Worm (Caenorhabditis elegans) whole organism, late embryonic: Measurements from ENCODE around the gene sql-1.

ENCODE experiments used
- C08G9.2 ChIP-seq: sonication (generic microtip); optimal IDR thresholded peaks from 2 replicates; lab custom pipeline; 2016; ENCODE audit warnings: mild to moderate bottlenecking, missing genetic modification characterization, moderate library complexity, missing compliant biosample characterization
- C38D4.7 ChIP-seq: fragments of 200-800 bp; sonication (Bioruptor generic); optimal IDR thresholded peaks from 2 replicates; lab custom pipeline; 2018; ENCODE audit warnings: mild to moderate bottlenecking, missing genetic modification characterization, moderate library complexity, missing compliant biosample characterization
- F13H6.1 ChIP-seq: sonication (generic microtip); optimal IDR thresholded peaks from 2 replicates; lab custom pipeline; 2016; ENCODE audit warnings: missing genetic modification characterization, missing compliant biosample characterization
- K02D7.2 ChIP-seq: sonication (generic microtip); optimal IDR thresholded peaks from 2 replicates; lab custom pipeline; 2017; ENCODE audit warnings: mild to moderate bottlenecking, missing genetic modification characterization, missing compliant biosample characterization
- ama-1 ChIP-seq: fragments of 150-350 bp; optimal IDR thresholded peaks from 2 replicates; lab custom pipeline; 2014
- ceh-18 ChIP-seq: sonication (generic microtip); optimal IDR thresholded peaks from 2 replicates; lab custom pipeline; 2016; ENCODE audit warnings: missing genetic modification characterization, missing compliant biosample characterization
- ceh-19 ChIP-seq: fragments of 200-800 bp; sonication (Bioruptor generic); optimal IDR thresholded peaks from 2 replicates; lab custom pipeline; 2018; ENCODE audit warnings: mild to moderate bottlenecking, missing genetic modification characterization, missing compliant biosample characterization
- ceh-2 ChIP-seq: sonication (generic microtip); optimal IDR thresholded peaks from 2 replicates; lab custom pipeline; 2016; ENCODE audit warnings: missing genotype, missing genetic modification characterization, missing compliant biosample characterization
- ceh-24 ChIP-seq: sonication (generic microtip); optimal IDR thresholded peaks from 2 replicates; lab custom pipeline; 2016; ENCODE audit warnings: mild to moderate bottlenecking, missing genetic modification characterization, missing compliant biosample characterization
- ceh-30 ChIP-seq: fragments of 150-350 bp; optimal IDR thresholded peaks from 2 replicates; lab custom pipeline; 2014; ENCODE audit warnings: missing biosample characterization, missing genetic modification characterization
- ceh-31 ChIP-seq: sonication (generic microtip); optimal IDR thresholded peaks from 2 replicates; lab custom pipeline; 2016; ENCODE audit warnings: missing genetic modification characterization, missing compliant biosample characterization
- ceh-48 ChIP-seq: sonication (generic microtip); optimal IDR thresholded peaks from 2 replicates; lab custom pipeline; 2016; ENCODE audit warnings: missing genetic modification characterization, inconsistent platforms, missing compliant biosample characterization
- che-1 ChIP-seq: sonication (generic microtip); optimal IDR thresholded peaks from 2 replicates; lab custom pipeline; 2016; ENCODE audit warnings: mild to moderate bottlenecking, missing genetic modification characterization, missing compliant biosample characterization
- elt-2 ChIP-seq: sonication (generic microtip); optimal IDR thresholded peaks from 2 replicates; lab custom pipeline; 2016; ENCODE audit warnings: missing genetic modification reagents, missing genetic modification characterization, missing compliant biosample characterization
- ets-4 ChIP-seq: sonication (generic microtip); optimal IDR thresholded peaks from 2 replicates; lab custom pipeline; 2016; ENCODE audit warnings: missing genetic modification characterization, missing compliant biosample characterization
- fax-1 ChIP-seq: sonication (generic microtip); optimal IDR thresholded peaks from 2 replicates; lab custom pipeline; 2016; ENCODE audit warnings: missing genotype, missing genetic modification characterization, missing compliant biosample characterization
- hlh-13 ChIP-seq: fragments of 200-800 bp; sonication (Bioruptor generic); optimal IDR thresholded peaks from 2 replicates; lab custom pipeline; 2018; ENCODE audit warnings: mild to moderate bottlenecking, missing genetic modification characterization, missing compliant biosample characterization
- hlh-30 ChIP-seq: sonication (generic microtip); optimal IDR thresholded peaks from 2 replicates; lab custom pipeline; 2017; ENCODE audit warnings: antibody characterized with exemption, missing genetic modification characterization, missing compliant biosample characterization; ENCODE audit not compliant: insufficient read depth
- hlh-6 ChIP-seq: sonication (generic microtip); optimal IDR thresholded peaks from 2 replicates; lab custom pipeline; 2016; ENCODE audit warnings: missing genotype, missing genetic modification characterization, missing compliant biosample characterization
- lin-11 ChIP-seq: fragments of 200-800 bp; sonication (Bioruptor generic); optimal IDR thresholded peaks from 2 replicates; lab custom pipeline; 2018; ENCODE audit warnings: mild to moderate bottlenecking, missing genetic modification characterization, missing compliant biosample characterization
- madf-2 ChIP-seq: sonication (generic microtip); optimal IDR thresholded peaks from 2 replicates; lab custom pipeline; 2017; ENCODE audit warnings: missing genetic modification characterization, missing compliant biosample characterization
- nfya-1 ChIP-seq: sonication (generic microtip); optimal IDR thresholded peaks from 2 replicates; lab custom pipeline; 2017; ENCODE audit warnings: missing genetic modification characterization, mild to moderate bottlenecking, missing compliant biosample characterization, antibody characterized with exemption, moderate library complexity
- nhr-232 ChIP-seq: sonication (generic microtip); optimal IDR thresholded peaks from 2 replicates; lab custom pipeline; 2016; ENCODE audit warnings: missing genetic modification characterization, missing compliant biosample characterization
- npax-4 ChIP-seq: sonication (generic microtip); optimal IDR thresholded peaks from 2 replicates; lab custom pipeline; 2016; ENCODE audit warnings: missing genetic modification characterization, missing compliant biosample characterization
- pag-3 ChIP-seq: sonication (generic microtip); optimal IDR thresholded peaks from 2 replicates; lab custom pipeline; 2016; ENCODE audit warnings: missing compliant biosample characterization, missing genetic modification characterization, borderline replicate concordance
- pax-1 ChIP-seq: fragments of 150-350 bp; optimal IDR thresholded peaks from 2 replicates; lab custom pipeline; 2014; ENCODE audit warnings: missing biosample characterization, missing genetic modification characterization
- pha-2 ChIP-seq: sonication (generic microtip); optimal IDR thresholded peaks from 2 replicates; lab custom pipeline; 2017; ENCODE audit warnings: mild to moderate bottlenecking, missing genetic modification characterization, missing compliant biosample characterization
- ref-2 ChIP-seq: sonication (generic microtip); optimal IDR thresholded peaks from 2 replicates; lab custom pipeline; 2016; ENCODE audit warnings: missing genetic modification characterization, missing compliant biosample characterization
- sdc-2 ChIP-seq: sonication (generic microtip); optimal IDR thresholded peaks from 2 replicates; lab custom pipeline; 2016; ENCODE audit warnings: missing genotype, missing genetic modification characterization, missing compliant biosample characterization
- syd-9 ChIP-seq: sonication (generic microtip); optimal IDR thresholded peaks from 2 replicates; lab custom pipeline; 2016; ENCODE audit warnings: mild to moderate bottlenecking, missing genetic modification characterization, moderate library complexity, missing compliant biosample characterization
- unc-3 ChIP-seq, 2 experiments: fragments of 200-800 bp in 1 of 2; sonication (Bioruptor generic) in 1 of 2; sonication (generic microtip) in 1 of 2; conservative IDR thresholded peaks in 1 of 2; optimal IDR thresholded peaks in 1 of 2; 2 replicates each; pipeline versions ENCODE4 v1.3.6 to Lab custom; 2016 to 2022; ENCODE audit warnings: missing compliant biosample characterization in 2 of 2, missing genetic modification characterization in 2 of 2, missing genetic modification reagents in 1 of 2
- unc-55 ChIP-seq: sonication (generic microtip); optimal IDR thresholded peaks from 2 replicates; lab custom pipeline; 2017; ENCODE audit warnings: missing biosample characterization, missing genetic modification reagents, missing genetic modification characterization
- zip-5 ChIP-seq: sonication (generic microtip); optimal IDR thresholded peaks from 2 replicates; lab custom pipeline; 2016; ENCODE audit warnings: missing genetic modification characterization, missing compliant biosample characterization

Gene sql-1

DNA sequence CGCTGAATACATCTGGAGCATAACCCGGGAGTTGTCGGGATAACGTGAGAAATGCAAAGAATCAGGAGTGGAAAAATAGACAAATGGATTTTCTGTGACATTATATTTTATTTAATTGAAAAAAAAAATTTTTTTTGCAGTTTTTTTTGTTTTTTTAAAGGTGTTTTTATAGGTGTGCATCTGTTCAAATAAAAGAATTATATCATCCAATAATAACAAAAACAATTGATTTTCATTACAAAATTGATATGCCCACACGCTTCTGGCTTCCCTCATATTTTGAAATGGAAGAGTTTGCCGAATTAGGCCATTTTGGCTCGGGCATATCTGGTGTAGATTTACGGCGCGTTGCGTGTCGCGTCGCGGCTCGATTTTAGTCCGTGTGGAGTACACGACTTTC lies 7.4 kb upstream of the sql-1 start, which contains the start of gene Y49E10.25:
Y49E10.25 (minus strand) TSS at position 101 of the 400 bp plus-strand sequence.
- TF ChIP-seq K02D7.2 (tag; lab: Kevin White, UChicago), result no peak

DNA sequence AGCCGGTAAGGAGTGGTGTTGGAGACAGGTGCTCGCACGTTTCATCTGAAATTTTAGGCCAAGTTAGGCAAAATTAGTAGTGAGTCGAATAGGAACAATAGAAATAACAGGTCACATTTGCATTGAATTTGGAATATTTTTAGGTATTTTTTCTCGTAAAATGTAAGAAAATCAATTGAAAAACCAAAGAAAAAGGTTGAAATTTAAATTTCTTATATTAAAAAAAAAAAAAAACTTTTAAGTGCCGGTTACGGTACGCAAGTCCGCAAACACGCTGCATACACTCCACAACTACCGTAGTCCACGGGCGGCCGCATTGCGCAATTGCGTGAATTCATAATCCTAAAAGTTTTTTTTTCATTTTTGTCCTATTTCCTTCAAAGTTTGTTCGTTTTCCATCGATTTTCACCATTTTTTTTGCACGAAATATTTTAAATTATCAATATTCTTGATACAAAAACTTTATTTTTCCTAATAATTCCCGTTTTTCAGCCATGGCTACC lies 3.7 kb upstream of the sql-1 start, which contains the start of the genes Y111B2A.1 and Y111B2A.2:
Y111B2A.1 (minus strand) TSS at position 51 of the 503 bp plus-strand sequence.
Y111B2A.2 (plus strand) TSS at position 493 of the 503 bp plus-strand sequence.
- TF ChIP-seq hlh-30 (tag; lab: Kevin White, UChicago) (no peak), unc-3 (GFP tag; conservative IDR thresholded peaks at IDR 0.05; lab: Robert Waterston, UW) (no peak), unc-3 (tag; optimal IDR thresholded peaks at IDR 0.05; lab: Kevin White, UChicago) (no peak), hlh-6 (tag; lab: Kevin White, UChicago) (no peak), K02D7.2 (tag; lab: Kevin White, UChicago) (no peak), sdc-2 (tag; lab: Kevin White, UChicago) (no peak), ets-4 (no peak), zip-5 (tag; lab: Kevin White, UChicago) (no peak), ceh-19 (no peak), fax-1 (no peak), ama-1 (lab: Kevin White, UChicago) (no peak), madf-2 (tag; lab: Kevin White, UChicago) (no peak), che-1 (tag; lab: Kevin White, UChicago) (no peak), pha-2 (tag; lab: Kevin White, UChicago) (no peak)

DNA sequence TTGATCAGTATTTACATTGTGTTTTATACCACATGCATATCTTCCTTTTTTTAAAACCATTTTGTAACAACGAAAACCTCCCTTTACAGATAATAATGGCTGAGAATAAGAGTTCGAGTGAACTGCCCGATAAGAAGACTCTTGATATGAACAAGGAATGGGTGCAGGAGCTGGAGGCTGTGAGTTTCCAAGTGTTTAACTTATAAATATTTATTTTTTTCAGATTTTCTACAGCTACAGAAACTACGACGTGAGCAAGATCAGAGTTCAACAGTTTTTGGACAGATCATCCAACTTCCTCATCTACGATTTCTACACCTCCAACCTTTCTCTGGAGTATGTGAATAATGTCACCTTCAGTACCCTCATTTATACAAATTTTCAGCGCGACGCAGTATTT lies 2.9 kb upstream of the sql-1 start, which contains the start of gene herd-1:
herd-1 (plus strand) TSS at position 90 of the 400 bp plus-strand sequence.
- TF ChIP-seq lin-11 (tag; lab: Kevin White, UChicago), result no peak
- no peak for TF ChIP-seq ref-2
- no peak for TF ChIP-seq ceh-19
- TF ChIP-seq hlh-30 (tag; lab: Kevin White, UChicago), result no peak
- no peak for TF ChIP-seq ceh-18
- no peak for TF ChIP-seq nhr-232 (tag; lab: Kevin White, UChicago)
- TF ChIP-seq ceh-24 (tag; lab: Kevin White, UChicago), result no peak
- no peak for TF ChIP-seq hlh-13 (GFP tag; lab: Kevin White, UChicago)
- TF ChIP-seq F13H6.1, result no peak
- no peak for TF ChIP-seq ceh-30 (tag; lab: Kevin White, UChicago)
- no peak for TF ChIP-seq sdc-2 (tag; lab: Kevin White, UChicago)
- TF ChIP-seq npax-4 (tag; lab: Kevin White, UChicago), result no peak
- no peak for TF ChIP-seq unc-3 (GFP tag; conservative IDR thresholded peaks at IDR 0.05; lab: Robert Waterston, UW)
- TF ChIP-seq unc-3 (tag; optimal IDR thresholded peaks at IDR 0.05; lab: Kevin White, UChicago), result no peak
- no peak for TF ChIP-seq unc-55 (GFP tag; lab: Kevin White, UChicago)
- TF ChIP-seq ceh-2 (tag; lab: Kevin White, UChicago), result no peak

DNA sequence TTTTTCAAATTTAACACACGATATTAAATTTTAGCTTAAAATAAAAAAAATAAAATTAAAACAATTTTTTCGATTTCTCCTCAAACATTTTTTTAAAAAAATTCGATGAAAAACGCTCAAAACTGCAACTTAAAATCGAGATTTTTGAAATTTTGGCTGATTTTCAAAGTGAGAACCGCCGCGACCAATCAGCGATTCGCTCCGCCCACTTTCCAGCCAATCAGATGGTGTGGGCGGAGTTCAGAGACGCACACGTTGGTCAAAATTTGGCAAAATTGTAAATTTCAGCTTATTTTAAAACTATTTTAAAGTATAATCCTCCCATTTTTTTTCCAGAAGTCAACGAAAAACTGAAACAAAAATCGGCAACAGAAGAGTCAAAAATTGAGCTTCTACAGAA lies 11.1 kb downstream of the sql-1 start:
- TF ChIP-seq pag-3 (tag; lab: Kevin White, UChicago) (no peak), nfya-1 (tag; lab: Kevin White, UChicago) (peak; percentile 70)
- TF ChIP-seq, all 69 proteins: peak for 1

DNA sequence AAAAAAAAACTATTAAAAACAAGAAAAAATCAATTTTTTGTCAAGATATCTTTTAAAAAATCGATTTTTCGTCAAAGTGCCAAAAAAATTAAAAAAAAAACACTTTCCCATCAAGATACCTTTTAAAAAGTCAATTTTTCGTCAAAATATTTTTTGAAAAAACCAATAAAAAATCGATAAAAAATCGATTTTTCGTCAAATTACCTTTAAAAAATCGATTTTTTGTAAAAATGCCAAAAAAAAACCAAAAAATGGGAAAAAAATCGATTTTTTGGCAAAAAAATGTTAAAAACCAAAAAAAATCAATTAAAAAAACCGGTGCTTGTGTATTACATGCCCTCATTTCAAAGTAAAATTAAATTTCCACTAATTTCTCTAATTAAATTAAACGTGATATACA lies 18.3 kb downstream of the sql-1 start:
- TF ChIP-seq C38D4.7 (GFP tag; lab: Kevin White, UChicago) (no peak), ceh-48 (peak; percentile 29), pag-3 (tag; lab: Kevin White, UChicago) (no peak)

DNA sequence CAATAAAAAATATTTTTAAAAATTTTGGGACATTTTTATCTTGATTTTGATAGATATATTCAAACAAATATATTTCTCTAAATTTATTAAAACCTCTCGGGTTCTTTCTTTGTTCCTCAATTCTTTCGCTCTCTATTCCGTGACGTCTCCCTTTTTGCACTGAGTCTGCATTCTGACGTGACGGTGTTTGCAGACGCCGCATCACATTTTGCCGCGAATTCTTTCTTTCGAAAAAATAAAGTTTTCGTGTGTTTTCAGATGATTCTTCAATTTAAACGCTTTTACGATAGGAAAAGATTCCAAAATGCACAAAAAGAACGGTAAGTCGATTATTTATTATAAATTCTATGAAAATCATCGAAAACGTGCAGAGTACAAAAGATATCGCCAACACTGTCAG lies 28.7 kb downstream of the sql-1 start:
- TF ChIP-seq ref-2, result no peak
- TF ChIP-seq elt-2, result peak; percentile 21
- TF ChIP-seq ceh-31 (tag; lab: Kevin White, UChicago), result peak; percentile 41
- TF ChIP-seq nfya-1 (tag; lab: Kevin White, UChicago), result peak; percentile 8
- peak; percentile 11 for TF ChIP-seq pax-1
- TF ChIP-seq C08G9.2 (tag; lab: Kevin White, UChicago), result no peak
- no peak for TF ChIP-seq syd-9
